Fruit fly (Drosophila melanogaster) whole organism, pupa: ENCODE data around the gene CG31220.

Experiments
- CG10348 ChIP-seq: fragments of 200-800 bp; sonication (Bioruptor generic); IDR thresholded peaks from 2 replicates; pipeline ENCODE4 v1.3.6; 2022; ENCODE audit warnings: missing biosample characterization, missing genetic modification characterization
- CG12605 ChIP-seq: fragments of 200-800 bp; sonication (Bioruptor generic); IDR thresholded peaks from 2 replicates; pipeline ENCODE4 v1.3.6; 2022; ENCODE audit warnings: missing biosample characterization, missing genetic modification characterization
- CG13204 ChIP-seq: fragments of 200-800 bp; sonication (Bioruptor generic); optimal IDR thresholded peaks from 2 replicates; lab custom pipeline; 2018; ENCODE audit warnings: missing biosample characterization, mild to moderate bottlenecking, missing genetic modification characterization, moderate library complexity
- CG14655 ChIP-seq: fragments of 200-800 bp; sonication (Bioruptor generic); optimal IDR thresholded peaks from 3 replicates; lab custom pipeline; 2017; ENCODE audit warnings: mild to moderate bottlenecking, missing biosample characterization, missing genetic modification reagents, missing genetic modification characterization
- CG15710 ChIP-seq: fragments of 200-800 bp; sonication (Bioruptor generic); optimal IDR thresholded peaks from 2 replicates; lab custom pipeline; 2018; ENCODE audit warnings: missing biosample characterization, mild to moderate bottlenecking, missing genetic modification characterization, moderate library complexity
- CG17806 ChIP-seq: fragments of 200-800 bp; sonication (Bioruptor generic); optimal IDR thresholded peaks from 2 replicates; lab custom pipeline; 2018; ENCODE audit warnings: missing biosample characterization, mild to moderate bottlenecking, missing genetic modification characterization, moderate library complexity
- CG32121 ChIP-seq: fragments of 200-800 bp; sonication (Bioruptor generic); IDR thresholded peaks from 2 replicates; pipeline ENCODE4 v1.3.6; 2022; ENCODE audit warnings: missing biosample characterization, missing genetic modification characterization
- CG34367 ChIP-seq: fragments of 200-800 bp; sonication (Bioruptor generic); optimal IDR thresholded peaks from 2 replicates; lab custom pipeline; 2018; ENCODE audit warnings: missing biosample characterization, mild to moderate bottlenecking, missing genetic modification characterization
- CG4496 ChIP-seq: fragments of 200-800 bp; sonication (Bioruptor generic); IDR thresholded peaks from 3 replicates; pipeline ENCODE4 v1.3.6; 2022; ENCODE audit warnings: missing biosample characterization, missing genetic modification characterization
- CG8159 ChIP-seq: fragments of 200-800 bp; sonication (Bioruptor generic); optimal IDR thresholded peaks from 3 replicates; lab custom pipeline; 2018; ENCODE audit warnings: missing biosample characterization, mild to moderate bottlenecking, missing genetic modification characterization, moderate library complexity
- CG8301 ChIP-seq: fragments of 200-800 bp; sonication (Bioruptor generic); optimal IDR thresholded peaks from 2 replicates; lab custom pipeline; 2018; ENCODE audit warnings: missing biosample characterization, mild to moderate bottlenecking, missing genetic modification characterization
- CG9948 ChIP-seq: fragments of 200-800 bp; sonication (Bioruptor generic); optimal IDR thresholded peaks from 2 replicates; lab custom pipeline; 2018; ENCODE audit warnings: missing biosample characterization, mild to moderate bottlenecking, missing genetic modification characterization, moderate library complexity
- D1 ChIP-seq: fragments of 200-800 bp; sonication (Bioruptor generic); optimal IDR thresholded peaks from 2 replicates; lab custom pipeline; 2018; ENCODE audit warnings: missing biosample characterization, mild to moderate bottlenecking, missing genetic modification characterization, moderate library complexity
- EcR ChIP-seq: fragments of 200-800 bp; sonication (Bioruptor generic); optimal IDR thresholded peaks from 3 replicates; lab custom pipeline; 2019; ENCODE audit warnings: missing biosample characterization, missing genetic modification characterization, mild to moderate bottlenecking, moderate library complexity, missing genetic modification reagents
- Ets98B ChIP-seq: fragments of 200-800 bp; sonication (Bioruptor generic); IDR thresholded peaks from 2 replicates; pipeline ENCODE4 v1.3.6; 2022; ENCODE audit warnings: missing biosample characterization, missing genetic modification characterization
- Pif1A ChIP-seq: fragments of 200-800 bp; sonication (Bioruptor generic); optimal IDR thresholded peaks from 3 replicates; lab custom pipeline; 2016; ENCODE audit warnings: missing biosample characterization, missing genetic modification characterization
- Pif1B ChIP-seq: fragments of 200-800 bp; sonication (Bioruptor generic); optimal IDR thresholded peaks from 3 replicates; lab custom pipeline; 2016; ENCODE audit warnings: missing biosample characterization, missing genetic modification characterization
- Snoo ChIP-seq: fragments of 200-800 bp; sonication (Bioruptor generic); optimal IDR thresholded peaks from 3 replicates; lab custom pipeline; 2017; ENCODE audit warnings: missing biosample characterization, mild to moderate bottlenecking, missing genetic modification characterization, inconsistent platforms
- fd96Ca ChIP-seq: fragments of 200-800 bp; sonication (Bioruptor generic); IDR thresholded peaks from 3 replicates; pipeline ENCODE4 v1.3.6; 2022; ENCODE audit warnings: missing biosample characterization, missing genetic modification characterization
- gl ChIP-seq: fragments of 200-800 bp; sonication (Bioruptor generic); optimal IDR thresholded peaks from 2 replicates; lab custom pipeline; 2018; ENCODE audit warnings: missing biosample characterization, mild to moderate bottlenecking, missing genetic modification characterization
- rn ChIP-seq: fragments of 200-800 bp; sonication (Bioruptor generic); IDR thresholded peaks from 2 replicates; pipeline ENCODE4 v1.3.6; 2022; ENCODE audit warnings: missing biosample characterization, missing genetic modification characterization

Gene CG31220

DNA sequence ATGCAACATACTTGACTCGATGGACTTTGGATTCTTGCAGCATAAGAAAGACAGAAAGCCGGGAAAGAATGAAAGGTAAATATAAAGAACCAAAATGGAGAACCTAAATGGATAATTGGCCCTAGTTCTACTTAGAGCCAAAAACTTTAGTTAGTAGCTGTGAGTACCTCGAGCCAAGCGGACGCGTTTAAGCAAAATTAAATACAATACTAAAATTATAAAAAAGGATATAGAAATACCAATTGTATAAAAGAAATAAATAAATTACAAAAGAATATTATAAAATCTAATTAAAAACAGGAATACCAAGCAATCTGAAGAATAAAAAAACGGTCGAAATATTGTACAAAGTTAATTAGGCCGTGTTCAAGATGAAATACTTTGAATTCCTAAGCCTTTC lies 13.6 kb upstream of the CG31220 start, which contains the start of gene CG34138:
Gene CG34138, plus strand, starts transcription at position 301 of the 400 bp plus-strand sequence.
- TF ChIP-seq CG15710, result no peak
- TF ChIP-seq Snoo (tag; lab: Kevin White, UChicago), result no peak
- no peak for TF ChIP-seq CG32121 (GFP tag; lab: Robert Waterston, UW)

DNA sequence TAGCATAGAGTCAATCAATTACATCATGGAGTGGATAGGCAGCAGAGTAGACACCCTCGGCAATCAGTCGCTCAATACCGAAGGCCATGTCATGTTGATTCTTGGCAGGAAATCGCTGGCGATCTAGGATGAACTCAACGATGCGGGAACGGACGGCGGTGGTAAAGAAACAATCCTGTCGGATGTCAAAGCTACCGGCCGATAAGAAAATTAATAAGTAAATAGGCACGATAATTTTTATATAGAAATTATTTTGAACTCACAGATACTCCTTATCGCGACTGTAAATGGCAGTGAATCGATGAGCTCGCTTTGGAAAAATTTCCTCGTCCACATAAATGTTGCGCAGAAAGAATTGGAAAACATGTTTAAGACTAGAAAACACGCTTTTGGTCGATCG lies 10.3 kb upstream of the CG31220 start:
- TF ChIP-seq Pif1A (no peak), CG17806 (no peak), CG15710 (no peak), CG8301 (tag; lab: Kevin White, UChicago) (no peak), rn (GFP tag; lab: Robert Waterston, UW) (no peak), Ets98B (GFP tag; lab: Robert Waterston, UW) (no peak)

DNA sequence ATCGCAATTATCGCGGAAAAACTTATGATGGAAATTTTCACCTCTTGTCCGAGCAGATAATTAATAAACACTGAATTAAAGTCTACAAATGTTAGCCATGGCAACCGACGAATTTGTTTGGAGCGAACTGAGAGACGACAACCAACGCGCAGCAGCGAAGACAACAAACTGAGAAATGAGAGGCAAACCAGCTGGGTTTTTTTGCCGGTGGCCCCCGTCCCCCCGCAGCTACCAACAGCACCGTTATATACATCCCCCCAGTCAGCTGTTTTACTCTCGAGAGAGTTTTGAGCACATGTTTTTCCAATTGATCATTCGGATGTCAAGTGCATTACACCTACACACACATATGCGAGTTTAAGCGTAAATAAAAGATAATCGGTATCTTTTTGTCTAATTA lies 7.2 kb upstream of the CG31220 start:
- TF ChIP-seq fd96Ca (GFP tag; lab: Robert Waterston, UW) (no peak), EcR (GFP tag; lab: Kevin White, UChicago) (peak; percentile 77), rn (GFP tag; lab: Robert Waterston, UW) (no peak), CG14655 (no peak), CG12605 (GFP tag; lab: Robert Waterston, UW) (peak; percentile 30; the same call in 1 of the 2 replicates), CG15710 (no peak), Pif1A (no peak), CG4496 (GFP tag; lab: Robert Waterston, UW) (peak; percentile 75), CG13204 (peak; percentile 17), CG32121 (GFP tag; lab: Robert Waterston, UW) (peak; percentile 40; the same call in 1 of the 2 replicates), CG10348 (GFP tag; lab: Robert Waterston, UW) (no peak), Snoo (tag; lab: Kevin White, UChicago) (no peak)

dm6 chr3R:19641498-19642065 lies 6.7 kb upstream of the CG31220 start:
- TF ChIP-seq rn (GFP tag; lab: Robert Waterston, UW) (peak; percentile 69; the same call in 1 of the 2 replicates), CG34367 (tag; lab: Kevin White, UChicago) (peak; percentile 68), CG15710 (peak; percentile 75), CG32121 (GFP tag; lab: Robert Waterston, UW) (peak; percentile 88), CG4496 (GFP tag; lab: Robert Waterston, UW) (peak; percentile 96), CG8159 (peak; percentile 79), D1 (tag; lab: Kevin White, UChicago) (no peak), Pif1A (peak; percentile 57), CG17806 (peak; percentile 80), CG12605 (GFP tag; lab: Robert Waterston, UW) (peak; percentile 92), gl (tag; lab: Kevin White, UChicago) (peak; percentile 57), CG13204 (peak; percentile 3), CG10348 (GFP tag; lab: Robert Waterston, UW) (no peak), Pif1B (GFP tag; lab: Kevin White, UChicago) (peak; percentile 69), EcR (GFP tag; lab: Kevin White, UChicago) (no peak), Snoo (tag; lab: Kevin White, UChicago) (peak; percentile 57), CG14655 (peak; percentile 83), CG9948 (tag; lab: Kevin White, UChicago) (peak; percentile 75), fd96Ca (GFP tag; lab: Robert Waterston, UW) (no peak), Ets98B (GFP tag; lab: Robert Waterston, UW) (peak; percentile 94), CG8301 (tag; lab: Kevin White, UChicago) (peak; percentile 78)
- TF ChIP-seq, all 21 proteins: peak for 17

DNA sequence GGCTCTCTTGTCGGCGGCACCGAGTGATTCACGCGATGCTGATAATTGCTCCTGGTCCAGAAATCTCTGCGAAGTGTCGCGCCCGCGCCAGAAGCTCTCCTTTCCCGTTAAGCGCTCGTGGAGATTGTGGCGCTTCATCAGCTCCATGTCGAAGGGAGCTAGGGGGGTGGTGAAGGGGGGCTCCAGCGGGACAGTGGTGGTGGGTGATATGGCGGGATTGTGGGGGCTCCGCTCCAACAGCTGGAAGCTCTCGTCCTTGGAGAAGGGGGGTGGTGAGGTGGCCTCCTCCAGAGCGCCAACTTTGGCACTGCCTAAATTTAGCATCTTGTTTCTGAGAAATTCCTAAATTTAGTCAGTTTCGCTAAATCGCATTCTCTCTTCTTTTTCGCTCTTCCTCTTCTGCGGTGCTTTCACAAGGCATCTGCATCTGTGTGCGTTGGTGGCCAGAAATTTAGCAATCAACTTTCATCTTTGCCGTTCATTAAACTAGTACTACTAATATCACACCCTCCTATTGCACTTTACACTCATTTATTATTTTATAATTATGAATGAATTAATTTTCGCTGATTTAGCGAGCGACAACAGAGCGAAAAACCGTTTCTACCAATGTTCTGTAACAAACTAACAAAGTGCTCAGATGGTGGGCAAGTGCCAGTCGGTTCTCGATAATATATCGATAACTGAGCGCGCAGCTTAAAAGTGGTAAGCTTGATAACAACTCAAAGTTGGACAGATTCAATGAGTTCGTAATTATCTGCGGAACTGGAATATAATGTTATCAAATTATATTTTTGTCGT lies 6.0 kb upstream of the CG31220 start, which contains the start of gene subdued:
Gene subdued, minus strand, starts transcription at position 631 of the 801 bp plus-strand sequence.
- TF ChIP-seq EcR (GFP tag; lab: Kevin White, UChicago) (no peak), CG12605 (GFP tag; lab: Robert Waterston, UW) (0 out of 2 replicates have a peak, but pooled peaks have one; percentile 29), CG17806 (no peak), CG13204 (peak; percentile 7), CG4496 (GFP tag; lab: Robert Waterston, UW) (0 out of 3 replicates have a peak, but pooled peaks have one; percentile 23), CG32121 (GFP tag; lab: Robert Waterston, UW) (0 out of 2 replicates have a peak, but pooled peaks have one; percentile 11)

DNA sequence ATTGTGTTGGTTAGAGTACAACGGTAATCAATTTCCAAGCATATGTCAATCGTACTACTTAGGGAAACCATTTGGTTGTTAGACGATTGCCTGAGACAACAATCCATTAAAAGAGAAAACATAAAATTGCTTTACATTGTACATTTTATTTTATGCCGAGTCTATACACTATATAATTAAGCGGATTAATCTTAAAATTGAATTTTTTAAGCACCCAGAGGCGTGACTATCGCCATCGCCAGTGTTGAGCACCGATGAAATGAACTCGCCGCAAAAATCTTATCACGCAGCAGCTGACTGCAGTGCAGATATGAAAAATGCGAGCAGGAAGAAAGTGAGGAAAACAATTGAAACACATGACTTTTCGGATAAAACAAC lies 5.4 kb upstream of the CG31220 start:
- TF ChIP-seq CG17806 (no peak), Pif1B (GFP tag; lab: Kevin White, UChicago) (no peak), Ets98B (GFP tag; lab: Robert Waterston, UW) (peak; percentile 20; the same call in 1 of the 2 replicates), CG4496 (GFP tag; lab: Robert Waterston, UW) (0 out of 3 replicates have a peak, but pooled peaks have one; percentile 23), CG10348 (GFP tag; lab: Robert Waterston, UW) (no peak), EcR (GFP tag; lab: Kevin White, UChicago) (no peak)
- TF ChIP-seq, all 21 proteins: peak for 2
